Fruit fly (Drosophila melanogaster) whole organism, embryonic: Measurements from ENCODE around the gene CG34028.

Experiments used
- Abd-B ChIP-seq: fragments of 200-800 bp; sonication (Bioruptor generic); optimal IDR thresholded peaks from 2 replicates; lab custom pipeline; 2018; ENCODE audit warnings: missing biosample characterization, mild to moderate bottlenecking, missing genetic modification characterization, moderate library complexity
- BtbVII ChIP-seq: fragments of 200-800 bp; sonication (Bioruptor generic); optimal IDR thresholded peaks from 3 replicates; lab custom pipeline; 2017; ENCODE audit warnings: missing biosample characterization, mild to moderate bottlenecking, missing genetic modification characterization
- CG10565 ChIP-seq: fragments of 200-800 bp; sonication (Bioruptor generic); optimal IDR thresholded peaks from 3 replicates; lab custom pipeline; 2016; ENCODE audit warnings: missing biosample characterization, mild to moderate bottlenecking, missing genetic modification characterization
- CG11093 ChIP-seq: fragments of 200-800 bp; sonication (Bioruptor generic); IDR thresholded peaks from 3 replicates; pipeline ENCODE4 v1.3.6; 2022; ENCODE audit warnings: missing biosample characterization, missing genetic modification characterization
- CG11456 ChIP-seq: fragments of 200-800 bp; sonication (Bioruptor generic); IDR thresholded peaks from 3 replicates; pipeline ENCODE4 v1.3.6; 2022; ENCODE audit warnings: missing biosample characterization, missing genetic modification characterization
- CG12942 ChIP-seq: fragments of 200-800 bp; sonication (Bioruptor generic); optimal IDR thresholded peaks from 3 replicates; lab custom pipeline; 2016; ENCODE audit warnings: missing biosample characterization, missing genetic modification characterization
- CG14667 ChIP-seq: fragments of 200-800 bp; sonication (Bioruptor generic); IDR thresholded peaks from 2 replicates; pipeline ENCODE4 v1.3.6; 2022; ENCODE audit warnings: missing biosample characterization, missing genetic modification characterization
- CG15479 ChIP-seq: fragments of 200-800 bp; sonication (Bioruptor generic); optimal IDR thresholded peaks from 3 replicates; lab custom pipeline; 2019; ENCODE audit warnings: missing biosample characterization, mild to moderate bottlenecking, missing genetic modification characterization, moderate library complexity
- CG1602 ChIP-seq: fragments of 200-800 bp; sonication (Bioruptor generic); optimal IDR thresholded peaks from 3 replicates; lab custom pipeline; 2016; ENCODE audit warnings: missing biosample characterization, missing genetic modification characterization
- CG16815 ChIP-seq: fragments of 200-800 bp; sonication (Bioruptor generic); optimal IDR thresholded peaks from 3 replicates; lab custom pipeline; 2017; ENCODE audit warnings: missing biosample characterization, mild to moderate bottlenecking, missing genetic modification characterization
- CG17328 ChIP-seq: fragments of 200-800 bp; sonication (Bioruptor generic); IDR thresholded peaks from 2 replicates; pipeline ENCODE4 v1.3.6; 2022; ENCODE audit warnings: missing biosample characterization, missing genetic modification characterization
- CG17612 ChIP-seq: fragments of 200-800 bp; sonication (Bioruptor generic); IDR thresholded peaks from 2 replicates; pipeline ENCODE4 v1.3.6; 2022; ENCODE audit warnings: missing biosample characterization, missing genetic modification characterization
- CG2712 ChIP-seq: fragments of 200-800 bp; optimal IDR thresholded peaks from 3 replicates; lab custom pipeline; 2019; ENCODE audit warnings: missing biosample characterization, mild to moderate bottlenecking, missing genetic modification characterization, moderate library complexity
- CG30403 ChIP-seq: fragments of 200-800 bp; sonication (Bioruptor generic); optimal IDR thresholded peaks from 3 replicates; lab custom pipeline; 2016; ENCODE audit warnings: missing biosample characterization, missing genetic modification characterization
- CG34224 ChIP-seq: fragments of 200-800 bp; sonication (Bioruptor generic); IDR thresholded peaks from 3 replicates; pipeline ENCODE4 v1.3.6; 2022; ENCODE audit warnings: missing biosample characterization, missing genetic modification characterization; ENCODE audit not compliant: partially characterized antibody
- CG4282 ChIP-seq: fragments of 200-800 bp; sonication (Bioruptor generic); optimal IDR thresholded peaks from 2 replicates; lab custom pipeline; 2016; ENCODE audit warnings: missing biosample characterization, missing genetic modification characterization
- CG4360 ChIP-seq: fragments of 200-800 bp; sonication (Bioruptor generic); IDR thresholded peaks from 2 replicates; pipeline ENCODE4 v1.3.6; 2022; ENCODE audit warnings: missing biosample characterization, missing genetic modification characterization
- CG6813 ChIP-seq: fragments of 200-800 bp; sonication (Bioruptor generic); optimal IDR thresholded peaks from 2 replicates; lab custom pipeline; 2017; ENCODE audit warnings: missing biosample characterization, missing genetic modification characterization, mild to moderate bottlenecking, moderate library complexity, missing genetic modification reagents
- CG8388 ChIP-seq: fragments of 200-800 bp; sonication (Bioruptor generic); optimal IDR thresholded peaks from 2 replicates; lab custom pipeline; 2019; ENCODE audit warnings: missing biosample characterization, mild to moderate bottlenecking, missing genetic modification characterization, moderate library complexity
- CG9437 ChIP-seq: fragments of 200-800 bp; sonication (Bioruptor generic); optimal IDR thresholded peaks from 2 replicates; lab custom pipeline; 2018; ENCODE audit warnings: missing biosample characterization, mild to moderate bottlenecking, missing genetic modification characterization
- CoRest ChIP-seq: fragments of 200-800 bp; sonication (Bioruptor generic); optimal IDR thresholded peaks from 3 replicates; lab custom pipeline; 2018; ENCODE audit warnings: missing biosample characterization, mild to moderate bottlenecking, missing genetic modification characterization, moderate library complexity
- Dref ChIP-seq: fragments of 200-800 bp; sonication (Bioruptor generic); IDR thresholded peaks from 2 replicates; pipeline ENCODE4 v1.3.6; 2022; ENCODE audit warnings: missing biosample characterization, missing genetic modification characterization
- Elba2 ChIP-seq: fragments of 200-800 bp; sonication (Bioruptor generic); optimal IDR thresholded peaks from 3 replicates; lab custom pipeline; 2016; ENCODE audit warnings: missing biosample characterization, missing genetic modification characterization
- Fer1 ChIP-seq: fragments of 200-800 bp; sonication (Bioruptor generic); optimal IDR thresholded peaks from 2 replicates; lab custom pipeline; 2017; ENCODE audit warnings: missing biosample characterization, mild to moderate bottlenecking, missing genetic modification characterization
- HLH54F ChIP-seq: fragments of 200-800 bp; sonication (Bioruptor generic); optimal IDR thresholded peaks from 3 replicates; lab custom pipeline; 2016; ENCODE audit warnings: missing biosample characterization, missing genetic modification characterization
- Hmx ChIP-seq: fragments of 200-800 bp; sonication (Bioruptor generic); optimal IDR thresholded peaks from 2 replicates; lab custom pipeline; 2016; ENCODE audit warnings: missing biosample characterization, missing genetic modification characterization
- Nf-YC ChIP-seq: fragments of 200-800 bp; optimal IDR thresholded peaks from 3 replicates; lab custom pipeline; 2019; ENCODE audit warnings: missing biosample characterization, mild to moderate bottlenecking, missing genetic modification characterization, moderate library complexity
- Scr ChIP-seq: fragments of 200-800 bp; sonication (Bioruptor generic); IDR thresholded peaks from 2 replicates; pipeline ENCODE4 v1.3.6; 2022; ENCODE audit warnings: missing biosample characterization, missing genetic modification characterization; ENCODE audit not compliant: partially characterized antibody
- Spps ChIP-seq: fragments of 200-800 bp; sonication (Bioruptor generic); optimal IDR thresholded peaks from 2 replicates; lab custom pipeline; 2018; ENCODE audit warnings: missing biosample characterization, mild to moderate bottlenecking, missing genetic modification characterization
- Usf ChIP-seq: fragments of 200-800 bp; sonication (Bioruptor generic); optimal IDR thresholded peaks from 2 replicates; lab custom pipeline; 2017; ENCODE audit warnings: missing genotype, missing biosample characterization, missing genetic modification characterization
- cg ChIP-seq: fragments of 200-800 bp; sonication (Bioruptor generic); optimal IDR thresholded peaks from 3 replicates; lab custom pipeline; 2019; ENCODE audit warnings: missing biosample characterization, mild to moderate bottlenecking, missing genetic modification characterization, moderate library complexity
- crol ChIP-seq: fragments of 200-800 bp; sonication (Bioruptor generic); IDR thresholded peaks from 2 replicates; pipeline ENCODE4 v1.3.6; 2022; ENCODE audit warnings: missing biosample characterization, missing genetic modification characterization
- dmrt99B ChIP-seq: fragments of 200-800 bp; sonication (Bioruptor generic); optimal IDR thresholded peaks from 2 replicates; lab custom pipeline; 2018; ENCODE audit warnings: missing biosample characterization, mild to moderate bottlenecking, missing genetic modification characterization, moderate library complexity
- grn ChIP-seq: fragments of 200-800 bp; sonication (Bioruptor generic); optimal IDR thresholded peaks from 3 replicates; lab custom pipeline; 2017; ENCODE audit warnings: missing biosample characterization, missing genetic modification characterization
- jigr1 ChIP-seq: fragments of 200-800 bp; sonication (Bioruptor generic); IDR thresholded peaks from 3 replicates; pipeline ENCODE4 v1.3.6; 2022; ENCODE audit warnings: missing biosample characterization, missing genetic modification characterization
- oc ChIP-seq: fragments of 200-800 bp; sonication (Bioruptor generic); optimal IDR thresholded peaks from 2 replicates; lab custom pipeline; 2018; ENCODE audit warnings: missing biosample characterization, mild to moderate bottlenecking, missing genetic modification characterization, moderate library complexity
- org-1 ChIP-seq: fragments of 200-800 bp; sonication (Bioruptor generic); optimal IDR thresholded peaks from 2 replicates; lab custom pipeline; 2017; ENCODE audit warnings: missing biosample characterization, missing genetic modification characterization
- otp ChIP-seq: fragments of 200-800 bp; sonication (Bioruptor generic); IDR thresholded peaks from 3 replicates; pipeline ENCODE4, ENCODE4 v1.3.6; 2022; ENCODE audit warnings: missing biosample characterization, missing genetic modification characterization
- pho ChIP-seq: fragments of 200-800 bp; sonication (Bioruptor generic); optimal IDR thresholded peaks from 2 replicates; lab custom pipeline; 2016; ENCODE audit warnings: missing biosample characterization, missing genetic modification characterization
- pita ChIP-seq: fragments of 200-800 bp; sonication (Bioruptor generic); optimal IDR thresholded peaks from 2 replicates; lab custom pipeline; 2017; ENCODE audit warnings: missing biosample characterization, mild to moderate bottlenecking, missing genetic modification characterization
- run ChIP-seq: fragments of 200-800 bp; sonication (Bioruptor generic); optimal IDR thresholded peaks from 3 replicates; lab custom pipeline; 2018; ENCODE audit warnings: missing biosample characterization, mild to moderate bottlenecking, missing genetic modification characterization
- seq ChIP-seq: fragments of 200-800 bp; sonication (Bioruptor generic); IDR thresholded peaks from 2 replicates; pipeline ENCODE4 v1.3.6; 2022; ENCODE audit warnings: missing biosample characterization, missing genetic modification characterization
- shn ChIP-seq: fragments of 200-800 bp; sonication (Bioruptor generic); optimal IDR thresholded peaks from 3 replicates; lab custom pipeline; 2016; ENCODE audit warnings: missing biosample characterization, missing genetic modification characterization
- slbo ChIP-seq: fragments of 200-800 bp; sonication (Bioruptor generic); IDR thresholded peaks from 2 replicates; pipeline ENCODE4 v1.3.6; 2022; ENCODE audit warnings: missing biosample characterization, missing genetic modification characterization
- sqz ChIP-seq: fragments of 200-800 bp; sonication (Bioruptor generic); optimal IDR thresholded peaks from 3 replicates; lab custom pipeline; 2018; ENCODE audit warnings: missing biosample characterization, mild to moderate bottlenecking, missing genetic modification characterization
- toy ChIP-seq: fragments of 200-800 bp; sonication (Bioruptor generic); IDR thresholded peaks from 2 replicates; pipeline ENCODE4 v1.3.6; 2022; ENCODE audit warnings: missing biosample characterization, missing genetic modification characterization

The CG34028 gene

dm6 chrX:9497123-9497522 lies 14.2 kb upstream of the CG34028 start (continued):
- peak; percentile 80 for TF ChIP-seq cg (GFP tag; lab: Kevin White, UChicago)
- no peak for TF ChIP-seq Hmx (GFP tag; lab: Kevin White, UChicago)
- TF ChIP-seq shn (GFP tag; lab: Kevin White, UChicago), result no peak
- TF ChIP-seq Nf-YC (tag; lab: Kevin White, UChicago), result no peak
- TF ChIP-seq dmrt99B (tag; lab: Kevin White, UChicago), result no peak
- peak; percentile 38; the same call in 1 of the 2 replicates for TF ChIP-seq CG4360 (GFP tag; lab: Robert Waterston, UW)
- TF ChIP-seq otp (GFP tag; lab: Robert Waterston, UW), result no peak
- TF ChIP-seq pho (GFP tag; lab: Kevin White, UChicago), result no peak
- TF ChIP-seq CG16815 (GFP tag; lab: Kevin White, UChicago), result no peak
- TF ChIP-seq CG17328, result no peak

- no peak for TF ChIP-seq seq
- TF ChIP-seq crol (GFP tag; lab: Robert Waterston, UW), result peak; percentile 69
These were observed 13.2 kb upstream of the CG34028 start for dm6 chrX:9498174-9498573.

dm6 chrX:9499994-9500804 lies 11.1 kb upstream of the CG34028 start, which contains the start of gene mgl:
TSS of gene mgl (minus strand) at chrX:9500129.
- TF ChIP-seq CG34224 (GFP tag; lab: Robert Waterston, UW) (0 out of 3 replicates have a peak, but pooled peaks have one; percentile 19), CG30403 (GFP tag; lab: Kevin White, UChicago) (peak; percentile 89), CG15479 (peak; percentile 3), Abd-B (GFP tag; lab: Kevin White, UChicago) (peak; percentile 65), oc (tag; lab: Kevin White, UChicago) (peak; percentile 76), pita (GFP tag; lab: Kevin White, UChicago) (no peak), CG11093 (GFP tag; lab: Robert Waterston, UW) (0 out of 3 replicates have a peak, but pooled peaks have one; percentile 26), Elba2 (no peak), org-1 (peak; percentile 85), BtbVII (GFP tag; lab: Kevin White, UChicago) (peak; percentile 36), sqz (GFP tag; lab: Kevin White, UChicago) (no peak), CG6813 (GFP tag; lab: Kevin White, UChicago) (peak; percentile 41), CG9437 (peak; percentile 75), Dref (GFP tag; lab: Robert Waterston, UW) (no peak), toy (GFP tag; lab: Robert Waterston, UW) (no peak), grn (GFP tag; lab: Kevin White, UChicago) (no peak), CoRest (peak; percentile 76), jigr1 (GFP tag; lab: Robert Waterston, UW) (no peak), HLH54F (GFP tag; lab: Kevin White, UChicago) (peak; percentile 59), CG11456 (GFP tag; lab: Robert Waterston, UW) (0 out of 3 replicates have a peak, but pooled peaks have one; percentile 22), slbo (GFP tag; lab: Robert Waterston, UW) (peak; percentile 40; the same call in 1 of the 2 replicates), CG17612 (GFP tag; lab: Robert Waterston, UW) (no peak), CG8388 (peak; percentile 75), CG2712 (tag; lab: Kevin White, UChicago) (peak; percentile 90), Spps (tag; lab: Kevin White, UChicago) (peak; percentile 53), CG14667 (GFP tag; lab: Robert Waterston, UW) (peak; percentile 18; the same call in 1 of the 2 replicates), CG10565 (GFP tag; lab: Kevin White, UChicago) (peak; percentile 32), Fer1 (GFP tag; lab: Kevin White, UChicago) (peak; percentile 42), Scr (GFP tag; lab: Robert Waterston, UW) (no peak; the same call in 1 of the 2 replicates), CG12942 (peak; percentile 73), run (tag; lab: Kevin White, UChicago) (peak; percentile 60), Usf (GFP tag; lab: Kevin White, UChicago) (peak; percentile 70), CG1602 (GFP tag; lab: Kevin White, UChicago) (peak; percentile 77), CG4282 (no peak)
